Fruit fly (Drosophila melanogaster): ENCODE data around the gene CG6974.

CG6974 gene

DNA sequence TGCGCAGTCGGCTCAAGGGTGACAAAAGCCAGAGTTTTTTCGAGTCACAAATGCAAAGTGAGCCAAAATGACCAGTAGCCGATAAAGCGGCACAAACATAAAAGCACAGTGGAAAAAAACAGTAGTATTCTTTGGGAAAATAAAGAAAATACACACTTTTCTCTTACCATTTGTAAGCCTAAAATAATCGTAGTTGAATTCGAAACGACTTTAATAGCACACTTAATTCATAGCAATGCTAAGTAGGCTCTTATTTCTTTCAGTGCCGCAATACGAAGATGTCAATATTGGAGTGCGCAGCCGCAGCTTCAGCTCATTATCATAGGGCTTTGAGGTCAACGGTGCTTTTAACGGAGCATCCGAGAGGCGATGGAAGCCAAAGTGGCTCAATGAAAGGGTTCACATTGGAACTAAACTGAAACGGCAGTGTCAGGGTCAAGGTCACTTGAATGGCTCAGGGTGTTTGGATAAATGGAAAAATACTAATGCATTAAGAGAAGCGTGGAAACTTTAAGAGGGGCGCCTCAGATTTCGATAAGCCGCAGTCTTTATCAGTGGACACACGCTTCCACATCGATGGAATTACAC, 8.6 kb upstream of the CG6974 start (continued):
- peak; percentile 90 for TF ChIP-seq CG7839 (tag; optimal IDR thresholded peaks at IDR 0.05)
- peak; percentile 9 for TF ChIP-seq TFAM (GFP tag; optimal IDR thresholded peaks at IDR 0.05)
- TF ChIP-seq Dip2 (GFP tag; IDR thresholded peaks at IDR 0.05), result peak; percentile 49; the same call in 1 of the 2 replicates
- peak; percentile 43 for TF ChIP-seq CG17802 (tag; optimal IDR thresholded peaks at IDR 0.05)
- peak; percentile 74 for TF ChIP-seq Lim3 (GFP tag; IDR thresholded peaks at IDR 0.05)
- TF ChIP-seq bbx (GFP tag; IDR thresholded peaks at IDR 0.05; ENCODE audit: partially characterized antibody), result no peak
- peak in 1 of 2 experiments; percentile 85 for TF ChIP-seq eve (GFP tag; optimal IDR thresholded peaks at IDR 0.05)
- peak; percentile 70 for TF ChIP-seq emc (GFP tag; optimal IDR thresholded peaks at IDR 0.05)
- peak; percentile 66; the same call in 2 of the 3 replicates for TF ChIP-seq CG6175 (GFP tag; IDR thresholded peaks at IDR 0.05)
- peak; percentile 92 for TF ChIP-seq CG11695 (GFP tag; IDR thresholded peaks at IDR 0.05)
- no peak for TF ChIP-seq BEAF-32 (GFP tag; optimal IDR thresholded peaks at IDR 0.05)
- peak; percentile 49 for TF ChIP-seq pho (GFP tag; optimal IDR thresholded peaks at IDR 0.05)
- TF ChIP-seq kay (GFP tag; optimal IDR thresholded peaks at IDR 0.05), result peak; percentile 75
- no peak for TF ChIP-seq hbn (GFP tag; IDR thresholded peaks at IDR 0.05; ENCODE audit: partially characterized antibody)
- peak; percentile 81 for TF ChIP-seq PHDP (tag; optimal IDR thresholded peaks at IDR 0.05)
- TF ChIP-seq CG11093 (GFP tag; IDR thresholded peaks at IDR 0.05), result peak; percentile 76
- TF ChIP-seq sna (GFP tag; IDR thresholded peaks at IDR 0.05; ENCODE audit: partially characterized antibody), result no peak
- TF ChIP-seq Hr39 (optimal IDR thresholded peaks at IDR 0.05), result no peak
- peak; percentile 61 for TF ChIP-seq nerfin-1 (tag; optimal IDR thresholded peaks at IDR 0.05)
- TF ChIP-seq CG7928 (GFP tag; optimal IDR thresholded peaks at IDR 0.05), result peak; percentile 30
- TF ChIP-seq CG11398 (GFP tag; optimal IDR thresholded peaks at IDR 0.05), result peak; percentile 80
- peak; percentile 83 for TF ChIP-seq CHES-1-like (GFP tag; optimal IDR thresholded peaks at IDR 0.05)
- peak; percentile 48 for TF ChIP-seq ab (GFP tag; optimal IDR thresholded peaks at IDR 0.05)
- TF ChIP-seq CG34376 (GFP tag; optimal IDR thresholded peaks at IDR 0.05), result no peak
- TF ChIP-seq dmrt11E (tag; optimal IDR thresholded peaks at IDR 0.05), result peak; percentile 38
- TF ChIP-seq tap (tag; optimal IDR thresholded peaks at IDR 0.05), result peak; percentile 80
- peak; percentile 93 for TF ChIP-seq E2f1 (GFP tag; IDR thresholded peaks at IDR 0.05)
- TF ChIP-seq chm (GFP tag; IDR thresholded peaks at IDR 0.05), result peak; percentile 91
- peak; percentile 79 for TF ChIP-seq CG10209 (GFP tag; optimal IDR thresholded peaks at IDR 0.05)
- TF ChIP-seq CG15696 (tag; optimal IDR thresholded peaks at IDR 0.05), result peak; percentile 30
- TF ChIP-seq exex (tag; optimal IDR thresholded peaks at IDR 0.05), result peak; percentile 7
- TF ChIP-seq sob (GFP tag; IDR thresholded peaks at IDR 0.05), result peak; percentile 91
- peak; percentile 23 for TF ChIP-seq D19B (GFP tag; optimal IDR thresholded peaks at IDR 0.05)
- TF ChIP-seq CG10979 (tag; optimal IDR thresholded peaks at IDR 0.05), result peak; percentile 82
- peak; percentile 72 for TF ChIP-seq ewg (GFP tag; optimal IDR thresholded peaks at IDR 0.05)
- no peak for TF ChIP-seq pita (GFP tag; optimal IDR thresholded peaks at IDR 0.05)
- peak; percentile 34 for TF ChIP-seq Fer2 (tag; optimal IDR thresholded peaks at IDR 0.05)
- peak; percentile 63 for TF ChIP-seq CG2875 (GFP tag; optimal IDR thresholded peaks at IDR 0.05)
- peak; percentile 28 for TF ChIP-seq CG6254 (GFP tag; optimal IDR thresholded peaks at IDR 0.05)
- peak; percentile 70 for TF ChIP-seq Side (GFP tag; optimal IDR thresholded peaks at IDR 0.05)
- TF ChIP-seq Fer1 (GFP tag; optimal IDR thresholded peaks at IDR 0.05), result peak; percentile 82
- peak; percentile 65 for TF ChIP-seq CG12942 (GFP tag; optimal IDR thresholded peaks at IDR 0.05)
- no peak for TF ChIP-seq Dp (GFP tag; optimal IDR thresholded peaks at IDR 0.05)
- no peak for TF ChIP-seq Dref (GFP tag; IDR thresholded peaks at IDR 0.05)
- TF ChIP-seq ATbp (GFP tag; optimal IDR thresholded peaks at IDR 0.05), result peak; percentile 83
- peak; percentile 64 for TF ChIP-seq Dip3 (GFP tag; optimal IDR thresholded peaks at IDR 0.05)
- TF ChIP-seq CG5180 (GFP tag; optimal IDR thresholded peaks at IDR 0.05), result peak; percentile 67
- peak; percentile 76 for TF ChIP-seq tio (GFP tag; optimal IDR thresholded peaks at IDR 0.05)
- peak; percentile 58 for TF ChIP-seq CG13775 (GFP tag; optimal IDR thresholded peaks at IDR 0.05)

All from whole organism, embryonic.